Worm (Caenorhabditis elegans): ENCODE data around the gene T01H3.2.

Gene T01H3.2

ce11 chrII:7901990-7902389 is 24.2 kb upstream of the T01H3.2 start:
- TF ChIP-seq C34B4.2 (tag; optimal IDR thresholded peaks at IDR 0.05) (no peak), efl-1 (optimal IDR thresholded peaks at IDR 0.05) (no peak), efl-1 (GFP tag; optimal IDR thresholded peaks at IDR 0.05 in 1 of 2) (peak in 1 of 2 experiments; percentile 90)

ce11 chrII:7900762-7901161 is 23.0 kb upstream of the T01H3.2 start:
- TF ChIP-seq dsc-1 (tag; optimal IDR thresholded peaks at IDR 0.05), result no peak
- no peak for TF ChIP-seq C16A3.4 (tag; optimal IDR thresholded peaks at IDR 0.05)
- TF ChIP-seq nhr-12 (tag; optimal IDR thresholded peaks at IDR 0.05), result no peak
- TF ChIP-seq nhr-47 (tag; optimal IDR thresholded peaks at IDR 0.05), result no peak
- no peak for TF ChIP-seq nhr-76 (tag; optimal IDR thresholded peaks at IDR 0.05)
- TF ChIP-seq rnt-1 (tag; optimal IDR thresholded peaks at IDR 0.05), result no peak
- TF ChIP-seq lin-35 (GFP tag; optimal IDR thresholded peaks at IDR 0.05), result no peak
- TF ChIP-seq zag-1 (tag; optimal IDR thresholded peaks at IDR 0.05), result no peak
- no peak for TF ChIP-seq xbp-1 (tag; optimal IDR thresholded peaks at IDR 0.05)
- no peak for TF ChIP-seq pag-3 (tag; optimal IDR thresholded peaks at IDR 0.05; ENCODE audit: borderline replicate concordance, insufficient read depth)
- TF ChIP-seq egl-27 (tag; optimal IDR thresholded peaks at IDR 0.05), result no peak
- TF ChIP-seq sox-4 (tag; optimal IDR thresholded peaks at IDR 0.05), result no peak
- no peak for TF ChIP-seq ceh-88 (GFP tag; IDR thresholded peaks at IDR 0.05)
- no peak for TF ChIP-seq ces-1 (GFP tag; optimal IDR thresholded peaks at IDR 0.05)
- TF ChIP-seq ceh-8 (GFP tag; optimal IDR thresholded peaks at IDR 0.05), result no peak
- TF ChIP-seq skn-1 (tag; optimal IDR thresholded peaks at IDR 0.05), result no peak
- TF ChIP-seq fos-1 (tag; optimal IDR thresholded peaks at IDR 0.05), result no peak
- no peak for TF ChIP-seq alr-1 (tag; optimal IDR thresholded peaks at IDR 0.05; ENCODE audit: borderline replicate concordance)
- TF ChIP-seq nhr-28 (tag; optimal IDR thresholded peaks at IDR 0.05), result no peak
- TF ChIP-seq hlh-17 (GFP tag; optimal IDR thresholded peaks at IDR 0.05; ENCODE audit: borderline replicate concordance), result no peak

ce11 chrII:7900190-7900672 is 22.4 kb upstream of the T01H3.2 start, which contains the start of gene rev-1:
rev-1 (plus strand) TSS chrII:7900622.
- no peak for TF ChIP-seq rnt-1 (tag; optimal IDR thresholded peaks at IDR 0.05)
- TF ChIP-seq efl-1 (optimal IDR thresholded peaks at IDR 0.05), result no peak
- TF ChIP-seq efl-1 (GFP tag; optimal IDR thresholded peaks at IDR 0.05 in 1 of 2), result peak in 1 of 2 experiments; percentile 65
- TF ChIP-seq ces-1 (GFP tag; optimal IDR thresholded peaks at IDR 0.05), result no peak
- TF ChIP-seq aly-2 (tag; optimal IDR thresholded peaks at IDR 0.05), result peak; percentile 59
- no peak for TF ChIP-seq dsc-1 (tag; optimal IDR thresholded peaks at IDR 0.05)
- TF ChIP-seq lin-14 (GFP tag; optimal IDR thresholded peaks at IDR 0.05), result peak; percentile 31
- TF ChIP-seq nhr-71 (tag; optimal IDR thresholded peaks at IDR 0.05), result no peak
- TF ChIP-seq sptf-1 (tag; optimal IDR thresholded peaks at IDR 0.05), result no peak

- TF ChIP-seq lin-14 (GFP tag; optimal IDR thresholded peaks at IDR 0.05) (peak; percentile 27), blmp-1 (tag; optimal IDR thresholded peaks at IDR 0.05) (peak; percentile 84), nhr-71 (tag; optimal IDR thresholded peaks at IDR 0.05) (no peak), nhr-19 (GFP tag; conservative IDR thresholded peaks at IDR 0.05) (0 out of 2 replicates have a peak, but pooled peaks have one; percentile 6), lsy-2 (tag; optimal IDR thresholded peaks at IDR 0.05) (peak in 1 of 2 experiments; percentile 16), ceh-88 (GFP tag; IDR thresholded peaks at IDR 0.05) (no peak), vab-15 (tag; optimal IDR thresholded peaks at IDR 0.05) (no peak)
These were observed 17.4 kb upstream of the T01H3.2 start for ce11 chrII:7895190-7895589.

- TF ChIP-seq ztf-11 (tag; optimal IDR thresholded peaks at IDR 0.05) (no peak), efl-1 (optimal IDR thresholded peaks at IDR 0.05) (no peak), efl-1 (GFP tag; optimal IDR thresholded peaks at IDR 0.05 in 1 of 2) (peak in 1 of 2 experiments; percentile 48), nhr-12 (tag; optimal IDR thresholded peaks at IDR 0.05) (no peak), nhr-77 (tag; optimal IDR thresholded peaks at IDR 0.05) (no peak), ztf-4 (tag; optimal IDR thresholded peaks at IDR 0.05) (no peak), nhr-85 (tag) (peak; percentile 43), C16A3.4 (tag; optimal IDR thresholded peaks at IDR 0.05) (no peak), C04F5.9 (tag; optimal IDR thresholded peaks at IDR 0.05) (no peak), nhr-47 (tag; optimal IDR thresholded peaks at IDR 0.05) (no peak), hlh-17 (GFP tag; optimal IDR thresholded peaks at IDR 0.05; ENCODE audit: borderline replicate concordance) (no peak), lin-35 (GFP tag; optimal IDR thresholded peaks at IDR 0.05) (no peak), nhr-28 (tag; optimal IDR thresholded peaks at IDR 0.05) (no peak)
These were observed 15.9 kb upstream of the T01H3.2 start for ce11 chrII:7893648-7894047.

Measured in whole organism, L1 larva.